Worm (Caenorhabditis elegans) whole organism, mixed stage, embryonic: ENCODE results near the gene T26H5.8.

Experiments used
- ces-1 ChIP-seq: fragments of 150-350 bp; optimal IDR thresholded peaks from 2 replicates; lab custom pipeline; 2014; ENCODE audit warnings: missing biosample characterization, missing genetic modification reagents, missing genetic modification characterization
- elt-3 ChIP-seq: fragments of 150-350 bp; optimal IDR thresholded peaks from 2 replicates; lab custom pipeline; 2014; ENCODE audit warnings: missing biosample characterization, missing genetic modification characterization
- lsy-2 ChIP-seq: fragments of 150-350 bp; optimal IDR thresholded peaks from 2 replicates; lab custom pipeline; 2014; ENCODE audit warnings: missing biosample characterization, missing genetic modification characterization
- nhr-76 ChIP-seq: sonication (generic microtip); optimal IDR thresholded peaks from 2 replicates; lab custom pipeline; 2017; ENCODE audit warnings: missing biosample characterization, missing genetic modification characterization
- sptf-1 ChIP-seq: sonication (generic microtip); optimal IDR thresholded peaks from 2 replicates; lab custom pipeline; 2017; ENCODE audit warnings: mild to moderate bottlenecking, missing genetic modification characterization, moderate library complexity, missing compliant biosample characterization
- unc-120 ChIP-seq: sonication (generic microtip); optimal IDR thresholded peaks from 2 replicates; lab custom pipeline; 2017; ENCODE audit warnings: missing genetic modification characterization, missing compliant biosample characterization; ENCODE audit not compliant: poor library complexity, severe bottlenecking

- TF ChIP-seq nhr-76 (tag; lab: Kevin White, UChicago) (no peak), elt-3 (tag; lab: Kevin White, UChicago) (no peak), ces-1 (GFP tag; lab: Kevin White, UChicago) (no peak), sptf-1 (tag; lab: Kevin White, UChicago) (no peak), lsy-2 (tag; lab: Kevin White, UChicago) (no peak), unc-120 (tag; lab: Kevin White, UChicago) (no peak)
Measured at ce11 chrV:15454322-15454721, 21.8 kb upstream of the T26H5.8 start.
